Fruit fly (Drosophila melanogaster) whole organism, embryonic: ENCODE results near the gene egh.
A peak's percentile ranks its signal among the peaks of the same experiment; 100 is the strongest.

Source experiments
- ATbp ChIP-seq: fragments of 200-800 bp; sonication (Bioruptor generic); optimal IDR thresholded peaks from 2 replicates; lab custom pipeline; 2017; ENCODE audit warnings: missing biosample characterization, mild to moderate bottlenecking, missing genetic modification characterization, missing genetic modification reagents
- Adf1 ChIP-seq: fragments of 200-800 bp; sonication (Bioruptor generic); IDR thresholded peaks from 2 replicates; pipeline ENCODE4 v1.3.6; 2022; ENCODE audit warnings: missing biosample characterization, missing genetic modification characterization
- Aef1 ChIP-seq: fragments of 200-800 bp; sonication (Bioruptor generic); IDR thresholded peaks from 3 replicates; pipeline ENCODE4 v1.3.6; 2022; ENCODE audit warnings: missing biosample characterization, missing genetic modification characterization
- B-H1 ChIP-seq: fragments of 200-800 bp; sonication (Bioruptor generic); IDR thresholded peaks from 3 replicates; pipeline ENCODE4 v1.3.6; 2022; ENCODE audit warnings: missing biosample characterization, missing genetic modification characterization
- CG10209 ChIP-seq: fragments of 200-800 bp; sonication (Bioruptor generic); optimal IDR thresholded peaks from 3 replicates; lab custom pipeline; 2017; ENCODE audit warnings: missing biosample characterization, mild to moderate bottlenecking, missing genetic modification characterization, missing genetic modification reagents
- CG10565 ChIP-seq: fragments of 200-800 bp; sonication (Bioruptor generic); optimal IDR thresholded peaks from 3 replicates; lab custom pipeline; 2016; ENCODE audit warnings: missing biosample characterization, mild to moderate bottlenecking, missing genetic modification characterization
- CG11723 ChIP-seq: fragments of 200-800 bp; sonication (Bioruptor generic); optimal IDR thresholded peaks from 2 replicates; lab custom pipeline; 2017; ENCODE audit warnings: missing biosample characterization, mild to moderate bottlenecking, missing genetic modification characterization
- CG12391 ChIP-seq: fragments of 200-800 bp; sonication (Bioruptor generic); optimal IDR thresholded peaks from 3 replicates; lab custom pipeline; 2018; ENCODE audit warnings: missing biosample characterization, mild to moderate bottlenecking, missing genetic modification characterization, moderate library complexity
- CG13287 ChIP-seq: fragments of 200-800 bp; sonication (Bioruptor generic); IDR thresholded peaks from 2 replicates; pipeline ENCODE4 v1.3.6; 2022; ENCODE audit warnings: missing biosample characterization, missing genetic modification characterization; ENCODE audit not compliant: partially characterized antibody
- CG13624 ChIP-seq: fragments of 200-800 bp; sonication (Bioruptor generic); optimal IDR thresholded peaks from 2 replicates; lab custom pipeline; 2016; ENCODE audit warnings: missing biosample characterization, missing genetic modification characterization
- CG14860 ChIP-seq: fragments of 200-800 bp; sonication (Bioruptor generic); IDR thresholded peaks from 3 replicates; pipeline ENCODE4 v1.3.6; 2022; ENCODE audit warnings: missing biosample characterization, missing genetic modification characterization; ENCODE audit not compliant: partially characterized antibody
- CG16863 ChIP-seq: fragments of 200-800 bp; sonication (Bioruptor generic); optimal IDR thresholded peaks from 3 replicates; lab custom pipeline; 2016; ENCODE audit warnings: missing biosample characterization, missing genetic modification characterization
- CG17328 ChIP-seq: fragments of 200-800 bp; sonication (Bioruptor generic); IDR thresholded peaks from 2 replicates; pipeline ENCODE4 v1.3.6; 2022; ENCODE audit warnings: missing biosample characterization, missing genetic modification characterization
- CG2120 ChIP-seq: fragments of 200-800 bp; sonication (Bioruptor generic); optimal IDR thresholded peaks from 3 replicates; lab custom pipeline; 2016; ENCODE audit warnings: missing biosample characterization, missing genetic modification characterization
- CG30020 ChIP-seq: fragments of 200-800 bp; optimal IDR thresholded peaks from 2 replicates; lab custom pipeline; 2019; ENCODE audit warnings: missing biosample characterization, mild to moderate bottlenecking, missing genetic modification characterization, moderate library complexity
- CG33557 ChIP-seq: fragments of 200-800 bp; sonication (Bioruptor generic); optimal IDR thresholded peaks from 2 replicates; lab custom pipeline; 2019; ENCODE audit warnings: missing biosample characterization, mild to moderate bottlenecking, missing genetic modification characterization, moderate library complexity
- CG34422 ChIP-seq: fragments of 200-800 bp; sonication (Bioruptor generic); IDR thresholded peaks from 3 replicates; pipeline ENCODE4 v1.3.6; 2022; ENCODE audit warnings: missing biosample characterization, missing genetic modification characterization
- CG4328 ChIP-seq: fragments of 200-800 bp; sonication (Bioruptor generic); optimal IDR thresholded peaks from 3 replicates; lab custom pipeline; 2017; ENCODE audit warnings: missing biosample characterization, missing genetic modification reagents, missing genetic modification characterization
- CG4404 ChIP-seq: fragments of 200-800 bp; sonication (Bioruptor generic); IDR thresholded peaks from 2 replicates; pipeline ENCODE4 v1.3.6; 2022; ENCODE audit warnings: missing biosample characterization, missing genetic modification characterization
- CG4820 ChIP-seq: fragments of 200-800 bp; sonication (Bioruptor generic); optimal IDR thresholded peaks from 3 replicates; lab custom pipeline; 2016; ENCODE audit warnings: missing biosample characterization, missing genetic modification characterization
- CG6683 ChIP-seq: fragments of 200-800 bp; sonication (Bioruptor generic); optimal IDR thresholded peaks from 2 replicates; lab custom pipeline; 2017; ENCODE audit warnings: missing biosample characterization, mild to moderate bottlenecking, missing genetic modification characterization, missing genetic modification reagents
- CG6854 ChIP-seq: fragments of 200-800 bp; sonication (Bioruptor generic); optimal IDR thresholded peaks from 3 replicates; lab custom pipeline; 2017; ENCODE audit warnings: missing biosample characterization, mild to moderate bottlenecking, missing genetic modification characterization
- CG7745 ChIP-seq: fragments of 200-800 bp; sonication (Bioruptor generic); optimal IDR thresholded peaks from 2 replicates; lab custom pipeline; 2018; ENCODE audit warnings: missing biosample characterization, mild to moderate bottlenecking, missing genetic modification characterization, moderate library complexity
- CG8388 ChIP-seq: fragments of 200-800 bp; sonication (Bioruptor generic); optimal IDR thresholded peaks from 2 replicates; lab custom pipeline; 2019; ENCODE audit warnings: missing biosample characterization, mild to moderate bottlenecking, missing genetic modification characterization, moderate library complexity
- CG9215 ChIP-seq: fragments of 200-800 bp; sonication (Bioruptor generic); IDR thresholded peaks from 2 replicates; pipeline ENCODE4 v1.3.6; 2022; ENCODE audit warnings: missing biosample characterization, missing genetic modification characterization
- CG9876 ChIP-seq: fragments of 200-800 bp; sonication (Bioruptor generic); optimal IDR thresholded peaks from 2 replicates; lab custom pipeline; 2016; ENCODE audit warnings: missing biosample characterization, missing genetic modification characterization
- D19B ChIP-seq: fragments of 200-800 bp; sonication (Bioruptor generic); optimal IDR thresholded peaks from 2 replicates; lab custom pipeline; 2017; ENCODE audit warnings: missing biosample characterization, mild to moderate bottlenecking, missing genetic modification characterization
- Dip3 ChIP-seq: fragments of 200-800 bp; sonication (Bioruptor generic); optimal IDR thresholded peaks from 3 replicates; lab custom pipeline; 2016; ENCODE audit warnings: missing biosample characterization, missing genetic modification characterization
- HLH4C ChIP-seq: fragments of 200-800 bp; sonication (Bioruptor generic); IDR thresholded peaks from 3 replicates; pipeline ENCODE4 v1.3.6; 2022; ENCODE audit warnings: missing biosample characterization, missing genetic modification characterization; ENCODE audit not compliant: partially characterized antibody
- HLH54F ChIP-seq: fragments of 200-800 bp; sonication (Bioruptor generic); optimal IDR thresholded peaks from 3 replicates; lab custom pipeline; 2016; ENCODE audit warnings: missing biosample characterization, missing genetic modification characterization
- HLHmδ ChIP-seq: fragments of 200-800 bp; sonication (Bioruptor generic); optimal IDR thresholded peaks from 2 replicates; lab custom pipeline; 2018; ENCODE audit warnings: missing biosample characterization, mild to moderate bottlenecking, missing genetic modification characterization, moderate library complexity
- Hmr ChIP-seq: fragments of 200-800 bp; sonication (Bioruptor generic); optimal IDR thresholded peaks from 3 replicates; lab custom pipeline; 2017; ENCODE audit warnings: mild to moderate bottlenecking, missing biosample characterization, missing genetic modification reagents, missing genetic modification characterization
- Hr3 ChIP-seq: fragments of 200-800 bp; sonication (Bioruptor generic); optimal IDR thresholded peaks from 3 replicates; lab custom pipeline; 2016; ENCODE audit warnings: missing biosample characterization, missing genetic modification characterization
- Meics ChIP-seq: fragments of 200-800 bp; sonication (Bioruptor generic); optimal IDR thresholded peaks from 2 replicates; lab custom pipeline; 2017; ENCODE audit warnings: missing biosample characterization, mild to moderate bottlenecking, missing genetic modification characterization
- Sox102F ChIP-seq: fragments of 200-800 bp; sonication (Bioruptor generic); optimal IDR thresholded peaks from 2 replicates; lab custom pipeline; 2018; ENCODE audit warnings: missing biosample characterization, mild to moderate bottlenecking, missing genetic modification characterization, moderate library complexity
- Sry-δ ChIP-seq: fragments of 200-800 bp; sonication (Bioruptor generic); optimal IDR thresholded peaks from 2 replicates; lab custom pipeline; 2016; ENCODE audit warnings: missing biosample characterization, missing genetic modification characterization
- Vsx1 ChIP-seq: fragments of 200-800 bp; sonication (Bioruptor generic); optimal IDR thresholded peaks from 2 replicates; lab custom pipeline; 2017; ENCODE audit warnings: missing biosample characterization, mild to moderate bottlenecking, missing genetic modification characterization, missing genetic modification reagents
- ab ChIP-seq: fragments of 200-800 bp; sonication (Bioruptor generic); optimal IDR thresholded peaks from 2 replicates; lab custom pipeline; 2016; ENCODE audit warnings: missing biosample characterization, missing genetic modification characterization
- cato ChIP-seq: fragments of 200-800 bp; sonication (Bioruptor generic); optimal IDR thresholded peaks from 2 replicates; lab custom pipeline; 2016; ENCODE audit warnings: missing biosample characterization, missing genetic modification characterization, borderline replicate concordance
- croc ChIP-seq: fragments of 200-800 bp; sonication (Bioruptor generic); conservative IDR thresholded peaks from 3 replicates; pipeline ENCODE4 v1.3.6; 2022; ENCODE audit warnings: missing biosample characterization, missing genetic modification characterization
- dan ChIP-seq: fragments of 200-800 bp; sonication (Bioruptor generic); IDR thresholded peaks from 2 replicates; pipeline ENCODE4 v1.3.6; 2022; ENCODE audit warnings: missing biosample characterization, missing genetic modification characterization
- emc ChIP-seq: fragments of 200-800 bp; sonication (Bioruptor generic); optimal IDR thresholded peaks from 2 replicates; lab custom pipeline; 2016; ENCODE audit warnings: missing biosample characterization, missing genetic modification characterization
- jigr1 ChIP-seq: fragments of 200-800 bp; sonication (Bioruptor generic); IDR thresholded peaks from 3 replicates; pipeline ENCODE4 v1.3.6; 2022; ENCODE audit warnings: missing biosample characterization, missing genetic modification characterization
- lmd ChIP-seq: fragments of 200-800 bp; sonication (Bioruptor generic); IDR thresholded peaks from 2 replicates; pipeline ENCODE4 v1.3.6; 2022; ENCODE audit warnings: missing biosample characterization, missing genetic modification characterization
- maf-S ChIP-seq: fragments of 200-800 bp; sonication (Bioruptor generic); optimal IDR thresholded peaks from 2 replicates; lab custom pipeline; 2016; ENCODE audit warnings: missing biosample characterization, missing genetic modification characterization
- nerfin-1 ChIP-seq: fragments of 200-800 bp; sonication (Bioruptor generic); optimal IDR thresholded peaks from 3 replicates; lab custom pipeline; 2019; ENCODE audit warnings: missing biosample characterization, mild to moderate bottlenecking, missing genetic modification characterization, moderate library complexity
- peb ChIP-seq: fragments of 200-800 bp; sonication (Bioruptor generic); IDR thresholded peaks from 2 replicates; pipeline ENCODE4 v1.3.6; 2022; ENCODE audit warnings: missing biosample characterization, missing genetic modification characterization
- trh ChIP-seq: fragments of 200-800 bp; sonication (Bioruptor generic); optimal IDR thresholded peaks from 2 replicates; lab custom pipeline; 2016; ENCODE audit warnings: missing biosample characterization, missing genetic modification characterization
- ttk ChIP-seq: fragments of 200-800 bp; sonication (Bioruptor generic); IDR thresholded peaks from 2 replicates; pipeline ENCODE4 v2.1.2; 2022; ENCODE audit warnings: missing biosample characterization, missing genetic modification characterization
- vnd ChIP-seq: fragments of 200-800 bp; sonication (Bioruptor generic); IDR thresholded peaks from 3 replicates; pipeline ENCODE4 v1.3.6; 2022; ENCODE audit warnings: missing biosample characterization, missing genetic modification characterization; ENCODE audit not compliant: partially characterized antibody

egh gene

dm6 chrX:2589446-2590038 is 1.2 kb downstream of the egh start (continued):
- TF ChIP-seq HLH54F, result peak; percentile 97
- no peak for TF ChIP-seq CG33557 (GFP tag; lab: Kevin White, UChicago)
- TF ChIP-seq CG2120, result peak; percentile 99
- TF ChIP-seq nerfin-1 (tag; lab: Kevin White, UChicago), result peak; percentile 62
- TF ChIP-seq Meics (GFP tag; lab: Kevin White, UChicago), result peak; percentile 94
- TF ChIP-seq lmd (GFP tag; lab: Robert Waterston, UW), result peak; percentile 95
- peak; percentile 85 for TF ChIP-seq emc
- TF ChIP-seq vnd (GFP tag; lab: Robert Waterston, UW), result no peak
- peak; percentile 92 for TF ChIP-seq Sox102F (GFP tag; lab: Kevin White, UChicago)
- TF ChIP-seq Vsx1 (GFP tag; lab: Kevin White, UChicago), result peak; percentile 37
- peak; percentile 66 for TF ChIP-seq croc (GFP tag; lab: Robert Waterston, UW)
- peak; percentile 82 for TF ChIP-seq peb
- peak; percentile 78 for TF ChIP-seq CG6683 (GFP tag; lab: Kevin White, UChicago)
- peak; percentile 80 for TF ChIP-seq Adf1 (GFP tag; lab: Robert Waterston, UW)
- TF ChIP-seq cato (GFP tag; lab: Kevin White, UChicago), result peak; percentile 66
- peak; percentile 21 for TF ChIP-seq CG30020 (tag; lab: Kevin White, UChicago)
- peak; percentile 90 for TF ChIP-seq CG10209
- peak; percentile 72 for TF ChIP-seq CG6854 (GFP tag; lab: Kevin White, UChicago)
- peak; percentile 94 for TF ChIP-seq CG9215 (GFP tag; lab: Robert Waterston, UW)
- TF ChIP-seq CG10565 (GFP tag; lab: Kevin White, UChicago), result peak; percentile 13
- TF ChIP-seq ab (GFP tag; lab: Kevin White, UChicago), result peak; percentile 94
- peak; percentile 96 for TF ChIP-seq CG34422
- peak; percentile 88 for TF ChIP-seq CG12391 (tag; lab: Kevin White, UChicago)
- peak; percentile 59 for TF ChIP-seq CG8388 (GFP tag; lab: Kevin White, UChicago)
- TF ChIP-seq CG13624 (GFP tag; lab: Kevin White, UChicago), result peak; percentile 96
- peak; percentile 86 for TF ChIP-seq Hr3 (GFP tag; lab: Kevin White, UChicago)
- no peak for TF ChIP-seq CG13287 (GFP tag; lab: Robert Waterston, UW)
- peak; percentile 75 for TF ChIP-seq CG4820 (GFP tag; lab: Kevin White, UChicago)
- peak; percentile 80 for TF ChIP-seq trh (GFP tag; lab: Kevin White, UChicago)
- no peak for TF ChIP-seq CG7745
- peak; percentile 76 for TF ChIP-seq dan (GFP tag; lab: Robert Waterston, UW)
- no peak for TF ChIP-seq CG14860 (GFP tag; lab: Robert Waterston, UW)
- peak; percentile 77 for TF ChIP-seq CG11723 (GFP tag; lab: Kevin White, UChicago)
- peak; percentile 88 for TF ChIP-seq D19B (GFP tag; lab: Kevin White, UChicago)
- TF ChIP-seq maf-S (GFP tag; lab: Kevin White, UChicago), result peak; percentile 91
- TF ChIP-seq HLHmδ, result no peak
- peak; percentile 89 for TF ChIP-seq B-H1
- no peak for TF ChIP-seq HLH4C (GFP tag; lab: Robert Waterston, UW)
- TF ChIP-seq CG17328 (GFP tag; lab: Robert Waterston, UW), result peak; percentile 90
- no peak for TF ChIP-seq CG4328 (GFP tag; lab: Kevin White, UChicago)
- peak; percentile 96 for TF ChIP-seq Dip3 (GFP tag; lab: Kevin White, UChicago)
- TF ChIP-seq Hmr, result peak; percentile 96
- peak; percentile 87 for TF ChIP-seq CG4404 (GFP tag; lab: Robert Waterston, UW)
- peak; percentile 92 for TF ChIP-seq CG16863
- peak; percentile 88 for TF ChIP-seq ATbp (GFP tag; lab: Kevin White, UChicago)
- TF ChIP-seq ttk, result peak; percentile 91
- peak; percentile 87 for TF ChIP-seq jigr1 (GFP tag; lab: Robert Waterston, UW)
- peak; percentile 93 for TF ChIP-seq CG9876 (GFP tag; lab: Kevin White, UChicago)
- peak; percentile 93 for TF ChIP-seq Aef1 (GFP tag; lab: Robert Waterston, UW)
- peak; percentile 64 for TF ChIP-seq Sry-δ (GFP tag; lab: Kevin White, UChicago)
